Worm (Caenorhabditis elegans) whole organism, L4 larva: ENCODE data around the gene K02F6.4.

Source experiments
- ama-1 ChIP-seq: fragments of 150-350 bp; optimal IDR thresholded peaks from 2 replicates; lab custom pipeline; 2014; ENCODE audit warnings: inconsistent platforms, mixed read lengths
- cey-2 ChIP-seq: sonication (generic microtip); optimal IDR thresholded peaks from 3 replicates; lab custom pipeline; 2017; ENCODE audit warnings: missing genetic modification characterization, mild to moderate bottlenecking, missing compliant biosample characterization, antibody characterized with exemption, borderline replicate concordance; ENCODE audit not compliant: insufficient read depth

DNA sequence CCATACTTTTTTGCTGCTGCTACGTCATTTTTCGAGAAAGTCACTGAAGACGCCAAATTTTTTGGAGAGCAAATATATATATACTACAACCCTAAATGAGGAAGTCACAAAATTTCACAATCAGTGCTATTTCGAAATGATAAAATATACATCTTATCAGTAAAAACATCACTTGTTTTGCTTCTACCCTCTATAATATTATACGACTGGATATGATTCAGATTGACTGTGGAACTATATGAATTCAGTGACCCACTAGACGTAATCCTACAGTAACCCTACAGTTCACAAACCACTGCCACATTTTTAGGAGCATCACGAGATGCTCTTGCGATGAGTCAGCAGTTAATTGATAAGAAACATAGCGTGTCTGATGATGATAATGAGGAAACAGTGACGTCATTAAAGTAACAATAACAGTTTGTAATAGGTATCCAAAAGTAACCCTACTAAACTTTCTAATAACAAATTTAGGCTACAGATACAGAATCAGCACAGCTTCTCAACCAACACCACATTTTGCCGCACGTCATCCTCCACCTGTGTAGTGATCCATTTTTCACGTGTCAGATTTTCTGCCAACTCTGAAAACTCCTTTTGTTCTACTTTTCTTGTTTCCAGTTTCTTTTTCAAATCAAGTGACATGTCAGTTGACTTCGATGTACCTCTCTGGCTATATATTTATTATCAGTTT is 48.7 kb downstream of the K02F6.4 start, which contains the start of the genes F33H12.7 and sri-39:
- TF ChIP-seq ama-1 (lab: Kevin White, UChicago), result no peak
- TF ChIP-seq cey-2 (tag; lab: Kevin White, UChicago), result no peak
